Fruit fly (Drosophila melanogaster) whole organism: ENCODE data around the gene CG45105.

ENCODE experiments used
- pan ChIP-seq: fragments of >200 bp; optimal IDR thresholded peaks from 2 replicates; lab custom pipeline; 2017
- psq ChIP-seq: fragments of >200 bp; optimal IDR thresholded peaks from 2 replicates; lab custom pipeline; 2017

- TF ChIP-seq psq (lab: Kevin White, UChicago) = no peak
- TF ChIP-seq pan (lab: Kevin White, UChicago) = no peak
Observed at dm6 chr3R:15933609-15934232, 15.9 kb upstream of the CG45105 start, which contains the start of the genes CG5478 and blp.
